Worm (Caenorhabditis elegans) whole organism, L2 larva: Measurements from ENCODE around the gene srz-69.

Experiments
- F13H6.1 ChIP-seq: sonication (generic microtip); optimal IDR thresholded peaks from 2 replicates; lab custom pipeline; 2016; ENCODE audit warnings: missing genetic modification characterization, missing compliant biosample characterization
- Y55F3AM.14 ChIP-seq: fragments of 200-800 bp; sonication (Bioruptor generic); optimal IDR thresholded peaks from 2 replicates; lab custom pipeline; 2018; ENCODE audit warnings: mild to moderate bottlenecking, missing genetic modification characterization, missing compliant biosample characterization
- ZK546.5 ChIP-seq: sonication (generic microtip); optimal IDR thresholded peaks from 2 replicates; lab custom pipeline; 2017; ENCODE audit warnings: missing biosample characterization, missing genetic modification characterization
- lsy-2 ChIP-seq, 2 experiments: fragments of 150-350 bp in 1 of 2; sonication (generic microtip) in 1 of 2; optimal IDR thresholded peaks; 2 replicates each; lab custom pipeline; 2014 to 2017; ENCODE audit warnings: missing biosample characterization in 2 of 2, missing genetic modification characterization in 2 of 2
- mdl-1 ChIP-seq, 2 experiments: fragments of 150-350 bp in 1 of 2; sonication (generic microtip) in 1 of 2; optimal IDR thresholded peaks; 2 replicates each; lab custom pipeline; 2017; ENCODE audit warnings: missing biosample characterization in 2 of 2, missing genetic modification characterization in 2 of 2
- nhr-11 ChIP-seq: fragments of 150-350 bp; optimal IDR thresholded peaks from 2 replicates; lab custom pipeline; 2014; ENCODE audit warnings: missing biosample characterization, missing genetic modification characterization
- nhr-25 ChIP-seq: fragments of 150-350 bp; sonication (generic microtip); optimal IDR thresholded peaks from 3 replicates; lab custom pipeline; 2014; ENCODE audit warnings: missing biosample characterization, missing genetic modification characterization
- nhr-77 ChIP-seq: fragments of 150-350 bp; optimal IDR thresholded peaks from 2 replicates; lab custom pipeline; 2014; ENCODE audit warnings: missing biosample characterization, missing genetic modification characterization

- no peak for TF ChIP-seq nhr-25 (tag; lab: Kevin White, UChicago)
- TF ChIP-seq lsy-2 (tag; optimal IDR thresholded peaks at IDR 0.05; lab: Kevin White, UChicago), result no peak
- no peak for TF ChIP-seq F13H6.1 (tag; lab: Kevin White, UChicago)
- TF ChIP-seq nhr-77, result no peak
- TF ChIP-seq ZK546.5, result no peak
- TF ChIP-seq Y55F3AM.14 (GFP tag; lab: Kevin White, UChicago), result no peak
- TF ChIP-seq mdl-1 (tag; optimal IDR thresholded peaks at IDR 0.05; lab: Kevin White, UChicago), result no peak
- no peak for TF ChIP-seq nhr-11 (tag; lab: Kevin White, UChicago)
These were observed 29.7 kb downstream of the srz-69 start for ce11 chrIV:3447350-3447749.
